Worm (Caenorhabditis elegans) whole organism, late embryonic: ENCODE results near the gene stdh-2.

Source experiments
- C38D4.7 ChIP-seq: fragments of 200-800 bp; sonication (Bioruptor generic); optimal IDR thresholded peaks from 2 replicates; lab custom pipeline; 2018; ENCODE audit warnings: mild to moderate bottlenecking, missing genetic modification characterization, moderate library complexity, missing compliant biosample characterization
- F13H6.1 ChIP-seq: sonication (generic microtip); optimal IDR thresholded peaks from 2 replicates; lab custom pipeline; 2016; ENCODE audit warnings: missing genetic modification characterization, missing compliant biosample characterization
- K09A11.1 ChIP-seq: sonication (generic microtip); optimal IDR thresholded peaks from 2 replicates; lab custom pipeline; 2017; ENCODE audit warnings: antibody characterized with exemption, mild to moderate bottlenecking, missing genetic modification characterization, missing compliant biosample characterization; ENCODE audit not compliant: insufficient read depth
- T23F11.4 ChIP-seq: fragments of 200-800 bp; sonication (Bioruptor generic); optimal IDR thresholded peaks from 2 replicates; lab custom pipeline; 2018; ENCODE audit warnings: mild to moderate bottlenecking, missing genetic modification characterization, missing compliant biosample characterization
- Y22D7AL.16 ChIP-seq: sonication (generic microtip); optimal IDR thresholded peaks from 2 replicates; lab custom pipeline; 2016; ENCODE audit warnings: missing genetic modification characterization, missing compliant biosample characterization
- ahr-1 ChIP-seq: sonication (generic microtip); optimal IDR thresholded peaks from 2 replicates; lab custom pipeline; 2016; ENCODE audit warnings: missing genetic modification characterization, missing compliant biosample characterization
- ceh-18 ChIP-seq: sonication (generic microtip); optimal IDR thresholded peaks from 2 replicates; lab custom pipeline; 2016; ENCODE audit warnings: missing genetic modification characterization, missing compliant biosample characterization
- ceh-2 ChIP-seq: sonication (generic microtip); optimal IDR thresholded peaks from 2 replicates; lab custom pipeline; 2016; ENCODE audit warnings: missing genotype, missing genetic modification characterization, missing compliant biosample characterization
- ceh-48 ChIP-seq: sonication (generic microtip); optimal IDR thresholded peaks from 2 replicates; lab custom pipeline; 2016; ENCODE audit warnings: missing genetic modification characterization, inconsistent platforms, missing compliant biosample characterization
- ceh-6 ChIP-seq: fragments of 200-800 bp; sonication (Bioruptor generic); optimal IDR thresholded peaks from 2 replicates; lab custom pipeline; 2018; ENCODE audit warnings: mild to moderate bottlenecking, missing genetic modification characterization, missing compliant biosample characterization
- che-1 ChIP-seq: sonication (generic microtip); optimal IDR thresholded peaks from 2 replicates; lab custom pipeline; 2016; ENCODE audit warnings: mild to moderate bottlenecking, missing genetic modification characterization, missing compliant biosample characterization
- dve-1 ChIP-seq: sonication (generic microtip); optimal IDR thresholded peaks from 2 replicates; lab custom pipeline; 2017; ENCODE audit warnings: antibody characterized with exemption, mild to moderate bottlenecking, missing genetic modification characterization, missing compliant biosample characterization
- ets-4 ChIP-seq: sonication (generic microtip); optimal IDR thresholded peaks from 2 replicates; lab custom pipeline; 2016; ENCODE audit warnings: missing genetic modification characterization, missing compliant biosample characterization
- eyg-1 ChIP-seq: sonication (generic microtip); optimal IDR thresholded peaks from 2 replicates; lab custom pipeline; 2016; ENCODE audit warnings: missing genotype, missing genetic modification characterization, missing compliant biosample characterization
- fkh-6 ChIP-seq: sonication (generic microtip); optimal IDR thresholded peaks from 2 replicates; lab custom pipeline; 2016; ENCODE audit warnings: missing genetic modification characterization, missing compliant biosample characterization
- hlh-13 ChIP-seq: fragments of 200-800 bp; sonication (Bioruptor generic); optimal IDR thresholded peaks from 2 replicates; lab custom pipeline; 2018; ENCODE audit warnings: mild to moderate bottlenecking, missing genetic modification characterization, missing compliant biosample characterization
- hlh-15 ChIP-seq: sonication (generic microtip); optimal IDR thresholded peaks from 2 replicates; lab custom pipeline; 2016; ENCODE audit warnings: missing genetic modification characterization, missing compliant biosample characterization
- hlh-30 ChIP-seq: sonication (generic microtip); optimal IDR thresholded peaks from 2 replicates; lab custom pipeline; 2017; ENCODE audit warnings: antibody characterized with exemption, missing genetic modification characterization, missing compliant biosample characterization; ENCODE audit not compliant: insufficient read depth
- lin-11 ChIP-seq: fragments of 200-800 bp; sonication (Bioruptor generic); optimal IDR thresholded peaks from 2 replicates; lab custom pipeline; 2018; ENCODE audit warnings: mild to moderate bottlenecking, missing genetic modification characterization, missing compliant biosample characterization
- madf-2 ChIP-seq: sonication (generic microtip); optimal IDR thresholded peaks from 2 replicates; lab custom pipeline; 2017; ENCODE audit warnings: missing genetic modification characterization, missing compliant biosample characterization
- mec-3 ChIP-seq: sonication (generic microtip); optimal IDR thresholded peaks from 2 replicates; lab custom pipeline; 2016; ENCODE audit warnings: borderline replicate concordance, missing genetic modification characterization, missing compliant biosample characterization
- npax-4 ChIP-seq: sonication (generic microtip); optimal IDR thresholded peaks from 2 replicates; lab custom pipeline; 2016; ENCODE audit warnings: missing genetic modification characterization, missing compliant biosample characterization
- odd-2 ChIP-seq: sonication (generic microtip); optimal IDR thresholded peaks from 2 replicates; lab custom pipeline; 2017; ENCODE audit warnings: antibody characterized with exemption, mild to moderate bottlenecking, missing genetic modification characterization, missing compliant biosample characterization
- pax-1 ChIP-seq: fragments of 150-350 bp; optimal IDR thresholded peaks from 2 replicates; lab custom pipeline; 2014; ENCODE audit warnings: missing biosample characterization, missing genetic modification characterization
- pha-2 ChIP-seq: sonication (generic microtip); optimal IDR thresholded peaks from 2 replicates; lab custom pipeline; 2017; ENCODE audit warnings: mild to moderate bottlenecking, missing genetic modification characterization, missing compliant biosample characterization
- pros-1 ChIP-seq: fragments of 150-350 bp; optimal IDR thresholded peaks from 2 replicates; lab custom pipeline; 2014; ENCODE audit warnings: missing biosample characterization, missing genetic modification reagents, missing genetic modification characterization
- ref-2 ChIP-seq: sonication (generic microtip); optimal IDR thresholded peaks from 2 replicates; lab custom pipeline; 2016; ENCODE audit warnings: missing genetic modification characterization, missing compliant biosample characterization
- rnt-1 ChIP-seq: sonication (generic microtip); optimal IDR thresholded peaks from 2 replicates; lab custom pipeline; 2016; ENCODE audit warnings: missing genetic modification characterization, missing compliant biosample characterization
- sox-4 ChIP-seq: sonication (generic microtip); optimal IDR thresholded peaks from 2 replicates; lab custom pipeline; 2017; ENCODE audit warnings: mild to moderate bottlenecking, missing genetic modification characterization, inconsistent platforms, missing compliant biosample characterization
- tbx-2 ChIP-seq: sonication (generic microtip); optimal IDR thresholded peaks from 2 replicates; lab custom pipeline; 2016; ENCODE audit warnings: missing genetic modification characterization, missing compliant biosample characterization
- tbx-7 ChIP-seq: sonication (generic microtip); optimal IDR thresholded peaks from 2 replicates; lab custom pipeline; 2016; ENCODE audit warnings: missing genotype, missing genetic modification characterization, missing compliant biosample characterization
- ttx-3 ChIP-seq: sonication (generic microtip); optimal IDR thresholded peaks from 2 replicates; lab custom pipeline; 2016; ENCODE audit warnings: missing genetic modification reagents, missing genetic modification characterization, missing compliant biosample characterization
- unc-3 ChIP-seq, 2 experiments: fragments of 200-800 bp in 1 of 2; sonication (Bioruptor generic) in 1 of 2; sonication (generic microtip) in 1 of 2; conservative IDR thresholded peaks in 1 of 2; optimal IDR thresholded peaks in 1 of 2; 2 replicates each; pipeline versions ENCODE4 v1.3.6 to Lab custom; 2016 to 2022; ENCODE audit warnings: missing compliant biosample characterization in 2 of 2, missing genetic modification characterization in 2 of 2, missing genetic modification reagents in 1 of 2
- unc-42 ChIP-seq: sonication (generic microtip); optimal IDR thresholded peaks from 2 replicates; lab custom pipeline; 2016; ENCODE audit warnings: missing genotype, missing genetic modification characterization, missing compliant biosample characterization
- unc-55 ChIP-seq: sonication (generic microtip); optimal IDR thresholded peaks from 2 replicates; lab custom pipeline; 2017; ENCODE audit warnings: missing biosample characterization, missing genetic modification reagents, missing genetic modification characterization
- unc-86 ChIP-seq: sonication (generic microtip); optimal IDR thresholded peaks from 2 replicates; lab custom pipeline; 2016; ENCODE audit warnings: missing genetic modification characterization, missing compliant biosample characterization
- ztf-16 ChIP-seq: sonication (generic microtip); optimal IDR thresholded peaks from 2 replicates; lab custom pipeline; 2017; ENCODE audit warnings: missing genetic modification characterization, missing compliant biosample characterization

stdh-2 gene

ce11 chrV:16244078-16244477 lies 20.0 kb downstream of the stdh-2 start, which contains the start of gene srh-104:
TSS of gene srh-104 (minus strand) at chrV:16244178.
- no peak for TF ChIP-seq pros-1 (tag; lab: Kevin White, UChicago)
- TF ChIP-seq ceh-6 = no peak
- no peak for TF ChIP-seq hlh-30
- no peak for TF ChIP-seq ceh-48 (tag; lab: Kevin White, UChicago)
- no peak for TF ChIP-seq rnt-1 (tag; lab: Kevin White, UChicago)
- no peak for TF ChIP-seq unc-86 (tag; lab: Kevin White, UChicago)
- no peak for TF ChIP-seq unc-42 (tag; lab: Kevin White, UChicago)
- TF ChIP-seq K09A11.1 (tag; lab: Kevin White, UChicago) = no peak
- no peak for TF ChIP-seq madf-2
- no peak for TF ChIP-seq che-1 (tag; lab: Kevin White, UChicago)
- TF ChIP-seq C38D4.7 = no peak
- TF ChIP-seq tbx-2 (tag; lab: Kevin White, UChicago) = no peak
- no peak for TF ChIP-seq eyg-1 (tag; lab: Kevin White, UChicago)
- no peak for TF ChIP-seq npax-4 (tag; lab: Kevin White, UChicago)
- TF ChIP-seq, all 69 proteins: peak for 0

ce11 chrV:16246579-16246978 lies 22.5 kb downstream of the stdh-2 start, which contains the start of gene srh-95:
TSS of gene srh-95 (plus strand) at chrV:16246879.
- TF ChIP-seq ceh-2 (tag; lab: Kevin White, UChicago) (no peak), ceh-18 (tag; lab: Kevin White, UChicago) (no peak), hlh-15 (no peak), rnt-1 (tag; lab: Kevin White, UChicago) (no peak), fkh-6 (tag; lab: Kevin White, UChicago) (no peak), ets-4 (no peak), pax-1 (tag; lab: Kevin White, UChicago) (no peak), che-1 (tag; lab: Kevin White, UChicago) (no peak), unc-55 (GFP tag; lab: Kevin White, UChicago) (no peak), pha-2 (no peak), ztf-16 (tag; lab: Kevin White, UChicago) (no peak), lin-11 (tag; lab: Kevin White, UChicago) (no peak), Y22D7AL.16 (tag; lab: Kevin White, UChicago) (no peak)

- peak; percentile 76 for TF ChIP-seq rnt-1 (tag; lab: Kevin White, UChicago)
- no peak for TF ChIP-seq T23F11.4 (GFP tag; lab: Kevin White, UChicago)
Measured at ce11 chrV:16249105-16249504, 25.0 kb downstream of the stdh-2 start.

- TF ChIP-seq odd-2 (tag; lab: Kevin White, UChicago) (no peak), sox-4 (tag; lab: Kevin White, UChicago) (no peak), C38D4.7 (no peak), tbx-7 (no peak), unc-3 (GFP tag; conservative IDR thresholded peaks at IDR 0.05; lab: Robert Waterston, UW) (no peak), unc-3 (tag; optimal IDR thresholded peaks at IDR 0.05; lab: Kevin White, UChicago) (no peak), ref-2 (tag; lab: Kevin White, UChicago) (no peak), ceh-18 (tag; lab: Kevin White, UChicago) (no peak), pax-1 (tag; lab: Kevin White, UChicago) (no peak), F13H6.1 (tag; lab: Kevin White, UChicago) (no peak), mec-3 (tag; lab: Kevin White, UChicago) (no peak), hlh-30 (no peak), dve-1 (no peak), fkh-6 (tag; lab: Kevin White, UChicago) (no peak), hlh-13 (GFP tag; lab: Kevin White, UChicago) (no peak), ttx-3 (tag; lab: Kevin White, UChicago) (no peak), ahr-1 (tag; lab: Kevin White, UChicago) (no peak)
Measured at ce11 chrV:16253687-16254086, 29.6 kb downstream of the stdh-2 start, which contains the start of gene gcy-20. TSS of gene gcy-20 (minus strand) at chrV:16253787.
